Worm (Caenorhabditis elegans) whole organism, early embryonic: ENCODE data around the gene fbxb-55.

Experiments used
- B0310.2 ChIP-seq: sonication (generic microtip); optimal IDR thresholded peaks from 2 replicates; lab custom pipeline; 2016; ENCODE audit warnings: mild to moderate bottlenecking, missing genetic modification characterization, missing compliant biosample characterization
- F13C5.2 ChIP-seq: sonication (generic microtip); optimal IDR thresholded peaks from 2 replicates; lab custom pipeline; 2017; ENCODE audit warnings: mild to moderate bottlenecking, missing genetic modification characterization, inconsistent platforms, missing compliant biosample characterization
- aly-1 ChIP-seq: sonication (generic microtip); optimal IDR thresholded peaks from 2 replicates; lab custom pipeline; 2016; ENCODE audit warnings: missing genetic modification characterization, missing compliant biosample characterization
- ama-1 ChIP-seq: fragments of 150-350 bp; optimal IDR thresholded peaks from 2 replicates; lab custom pipeline; 2014
- ceh-13 ChIP-seq: fragments of 200-800 bp; sonication (Bioruptor generic); optimal IDR thresholded peaks from 2 replicates; lab custom pipeline; 2018; ENCODE audit warnings: mild to moderate bottlenecking, missing genetic modification characterization, missing compliant biosample characterization
- ets-7 ChIP-seq: sonication (generic microtip); optimal IDR thresholded peaks from 2 replicates; lab custom pipeline; 2016; ENCODE audit warnings: missing genotype, missing genetic modification characterization, missing compliant biosample characterization
- hmg-4 ChIP-seq: fragments of 200-800 bp; sonication (Bioruptor generic); optimal IDR thresholded peaks from 2 replicates; lab custom pipeline; 2018; ENCODE audit warnings: mild to moderate bottlenecking, missing genetic modification characterization, missing compliant biosample characterization
- hnd-1 ChIP-seq: sonication (generic microtip); optimal IDR thresholded peaks from 2 replicates; lab custom pipeline; 2016; ENCODE audit warnings: missing genetic modification characterization, missing compliant biosample characterization
- pes-1 ChIP-seq: fragments of 200-800 bp; sonication (Bioruptor generic); IDR thresholded peaks from 2 replicates; pipeline ENCODE4 v1.3.6; 2022; ENCODE audit warnings: missing genetic modification reagents, missing genetic modification characterization, missing compliant biosample characterization
- tbx-11 ChIP-seq: fragments of 200-800 bp; sonication (Bioruptor generic); IDR thresholded peaks from 2 replicates; pipeline ENCODE4 v1.3.6; 2022; ENCODE audit warnings: missing genetic modification characterization, missing compliant biosample characterization
- tra-4 ChIP-seq: sonication (generic microtip); optimal IDR thresholded peaks from 2 replicates; lab custom pipeline; 2017; ENCODE audit warnings: missing genetic modification characterization, missing compliant biosample characterization

DNA sequence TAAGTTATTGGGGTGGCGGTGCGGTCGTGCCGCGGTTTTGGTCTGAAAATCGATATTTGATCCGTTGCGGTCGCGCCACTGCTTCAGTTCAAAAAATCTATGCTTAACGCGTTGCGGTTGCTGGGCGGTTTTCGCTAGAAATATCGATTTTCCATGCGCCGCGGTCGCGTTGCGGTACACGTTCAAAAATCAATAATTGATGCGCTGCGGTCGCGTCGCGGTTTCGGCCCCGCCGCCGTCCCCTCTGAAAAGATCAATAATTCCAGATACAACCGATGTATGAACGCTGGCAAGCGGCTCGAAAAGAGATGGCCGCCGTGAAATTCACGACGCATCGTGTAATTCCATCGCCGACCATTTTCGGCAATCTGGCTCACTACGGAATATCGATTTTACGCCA, 27.6 kb upstream of the fbxb-55 start:
- TF ChIP-seq ama-1 (lab: Kevin White, UChicago) (no peak), hnd-1 (tag; lab: Kevin White, UChicago) (no peak), hmg-4 (GFP tag; lab: Kevin White, UChicago) (no peak), ets-7 (tag; lab: Kevin White, UChicago) (no peak), ceh-13 (GFP tag; lab: Kevin White, UChicago) (no peak), pes-1 (GFP tag; lab: Robert Waterston, UW) (no peak), F13C5.2 (tag; lab: Kevin White, UChicago) (no peak), tbx-11 (GFP tag; lab: Robert Waterston, UW) (no peak), aly-1 (no peak), tra-4 (tag; lab: Kevin White, UChicago) (no peak), B0310.2 (tag; lab: Kevin White, UChicago) (no peak)
